Fruit fly (Drosophila melanogaster) S2 (cell line): Measurements from ENCODE around the gene CG5439.

Experiments
- CG8478 ChIP-seq: fragments of >200 bp; optimal IDR thresholded peaks from 2 replicates; lab custom pipeline; 2018
- CTCF ChIP-seq, 2 experiments: fragments of >200 bp; optimal IDR thresholded peaks; 2 replicates each; lab custom pipeline; 2018

DNA sequence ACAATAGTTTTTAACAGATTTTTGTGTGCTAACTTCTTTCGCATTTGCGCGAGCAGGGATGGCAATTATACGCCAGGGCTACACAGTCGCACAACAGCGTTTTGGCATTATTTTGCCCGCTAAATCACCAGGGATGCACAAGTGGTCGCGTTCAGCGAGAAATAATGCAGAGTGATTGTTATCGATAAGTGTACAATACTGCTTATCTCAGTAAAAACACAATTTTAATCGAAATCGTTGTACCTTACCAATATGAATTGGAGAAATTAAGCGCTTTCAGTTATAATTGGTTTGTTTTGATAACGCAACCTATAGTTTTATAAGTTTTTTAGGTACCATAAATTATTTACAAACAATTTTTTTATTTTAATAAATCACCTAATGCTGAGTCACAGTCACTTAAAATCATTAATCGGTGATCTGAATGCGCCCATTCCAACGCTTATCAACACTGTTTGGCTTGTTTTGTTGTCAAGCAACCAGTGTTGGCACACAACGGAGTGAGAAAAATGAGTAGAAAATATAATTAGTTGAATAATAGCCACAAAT is at the start of gene CG5439, which contains the start of gene Sfmbt:
- TF ChIP-seq CTCF (optimal IDR thresholded peaks at IDR 0.05; lab: Kevin White, UChicago) (peak in 1 of 2 experiments; percentile 9), CG8478 (no peak)
